Fruit fly (Drosophila melanogaster) whole organism, embryonic: ENCODE data around the gene nudC.

Experiments
- CG10209 ChIP-seq: fragments of 200-800 bp; sonication (Bioruptor generic); optimal IDR thresholded peaks from 3 replicates; lab custom pipeline; 2017; ENCODE audit warnings: missing biosample characterization, mild to moderate bottlenecking, missing genetic modification characterization, missing genetic modification reagents
- CG10979 ChIP-seq: fragments of 200-800 bp; sonication (Bioruptor generic); optimal IDR thresholded peaks from 2 replicates; lab custom pipeline; 2018; ENCODE audit warnings: missing biosample characterization, mild to moderate bottlenecking, missing genetic modification characterization, moderate library complexity
- CG11560 ChIP-seq: fragments of 200-800 bp; sonication (Bioruptor generic); IDR thresholded peaks from 3 replicates; pipeline ENCODE4 v1.3.6; 2022; ENCODE audit warnings: missing biosample characterization, missing genetic modification characterization
- CG11695 ChIP-seq: fragments of 200-800 bp; sonication (Bioruptor generic); IDR thresholded peaks from 3 replicates; pipeline ENCODE4 v1.3.6; 2022; ENCODE audit warnings: missing biosample characterization, missing genetic modification characterization
- CG11696 ChIP-seq: fragments of 200-800 bp; sonication (Bioruptor generic); IDR thresholded peaks from 2 replicates; pipeline ENCODE4 v1.3.6; 2022; ENCODE audit warnings: missing biosample characterization, missing genetic modification characterization
- CG13624 ChIP-seq: fragments of 200-800 bp; sonication (Bioruptor generic); optimal IDR thresholded peaks from 2 replicates; lab custom pipeline; 2016; ENCODE audit warnings: missing biosample characterization, missing genetic modification characterization
- CG14441 ChIP-seq: fragments of 200-800 bp; sonication (Bioruptor generic); IDR thresholded peaks from 2 replicates; pipeline ENCODE4 v1.3.6; 2022; ENCODE audit warnings: missing biosample characterization, missing genetic modification characterization
- CG14860 ChIP-seq: fragments of 200-800 bp; sonication (Bioruptor generic); IDR thresholded peaks from 3 replicates; pipeline ENCODE4 v1.3.6; 2022; ENCODE audit warnings: missing biosample characterization, missing genetic modification characterization; ENCODE audit not compliant: partially characterized antibody
- CG1602 ChIP-seq: fragments of 200-800 bp; sonication (Bioruptor generic); optimal IDR thresholded peaks from 3 replicates; lab custom pipeline; 2016; ENCODE audit warnings: missing biosample characterization, missing genetic modification characterization
- CG1647 ChIP-seq: fragments of 200-800 bp; sonication (Bioruptor generic); optimal IDR thresholded peaks from 3 replicates; lab custom pipeline; 2016; ENCODE audit warnings: missing biosample characterization, missing genetic modification characterization
- CG17359 ChIP-seq: fragments of 200-800 bp; sonication (Bioruptor generic); optimal IDR thresholded peaks from 3 replicates; lab custom pipeline; 2018; ENCODE audit warnings: missing biosample characterization, mild to moderate bottlenecking, missing genetic modification characterization, moderate library complexity
- CG18262 ChIP-seq: fragments of 200-800 bp; optimal IDR thresholded peaks from 3 replicates; lab custom pipeline; 2019; ENCODE audit warnings: missing biosample characterization, mild to moderate bottlenecking, missing genetic modification characterization, moderate library complexity
- CG2712 ChIP-seq: fragments of 200-800 bp; optimal IDR thresholded peaks from 3 replicates; lab custom pipeline; 2019; ENCODE audit warnings: missing biosample characterization, mild to moderate bottlenecking, missing genetic modification characterization, moderate library complexity
- CG32772 ChIP-seq: fragments of 200-800 bp; sonication (Bioruptor generic); IDR thresholded peaks from 2 replicates; pipeline ENCODE4 v1.3.6; 2022; ENCODE audit warnings: missing biosample characterization, missing genetic modification characterization
- CG4360 ChIP-seq: fragments of 200-800 bp; sonication (Bioruptor generic); IDR thresholded peaks from 2 replicates; pipeline ENCODE4 v1.3.6; 2022; ENCODE audit warnings: missing biosample characterization, missing genetic modification characterization
- CG4730 ChIP-seq: fragments of 200-800 bp; sonication (Bioruptor generic); IDR thresholded peaks from 2 replicates; pipeline ENCODE4 v1.3.6; 2022; ENCODE audit warnings: missing biosample characterization, missing genetic modification characterization
- CG4820 ChIP-seq: fragments of 200-800 bp; sonication (Bioruptor generic); optimal IDR thresholded peaks from 3 replicates; lab custom pipeline; 2016; ENCODE audit warnings: missing biosample characterization, missing genetic modification characterization
- CG4854 ChIP-seq: fragments of 200-800 bp; sonication (Bioruptor generic); optimal IDR thresholded peaks from 2 replicates; lab custom pipeline; 2016; ENCODE audit warnings: missing biosample characterization, missing genetic modification characterization, inconsistent platforms
- CG6813 ChIP-seq: fragments of 200-800 bp; sonication (Bioruptor generic); optimal IDR thresholded peaks from 2 replicates; lab custom pipeline; 2017; ENCODE audit warnings: missing biosample characterization, missing genetic modification characterization, mild to moderate bottlenecking, moderate library complexity, missing genetic modification reagents
- CG8290 ChIP-seq, 3 experiments: fragments of 200-800 bp; sonication (Bioruptor generic); optimal IDR thresholded peaks; 2 replicates each; lab custom pipeline; 2016 to 2019; ENCODE audit warnings: missing biosample characterization in 3 of 3, missing genetic modification characterization in 3 of 3, mild to moderate bottlenecking in 2 of 3, moderate library complexity in 1 of 3
- CG8924 ChIP-seq: fragments of 200-800 bp; optimal IDR thresholded peaks from 3 replicates; lab custom pipeline; 2019; ENCODE audit warnings: missing biosample characterization, mild to moderate bottlenecking, missing genetic modification characterization, moderate library complexity
- Dip3 ChIP-seq: fragments of 200-800 bp; sonication (Bioruptor generic); optimal IDR thresholded peaks from 3 replicates; lab custom pipeline; 2016; ENCODE audit warnings: missing biosample characterization, missing genetic modification characterization
- Gug ChIP-seq: fragments of 200-800 bp; sonication (Bioruptor generic); IDR thresholded peaks from 4 replicates; pipeline ENCODE4 v1.3.6; 2022; ENCODE audit warnings: missing biosample characterization, missing genetic modification characterization
- HLH4C ChIP-seq: fragments of 200-800 bp; sonication (Bioruptor generic); IDR thresholded peaks from 3 replicates; pipeline ENCODE4 v1.3.6; 2022; ENCODE audit warnings: missing biosample characterization, missing genetic modification characterization; ENCODE audit not compliant: partially characterized antibody
- Hmr ChIP-seq: fragments of 200-800 bp; sonication (Bioruptor generic); optimal IDR thresholded peaks from 3 replicates; lab custom pipeline; 2017; ENCODE audit warnings: mild to moderate bottlenecking, missing biosample characterization, missing genetic modification reagents, missing genetic modification characterization
- Hsf ChIP-seq: fragments of 200-800 bp; sonication (Bioruptor generic); optimal IDR thresholded peaks from 3 replicates; lab custom pipeline; 2016; ENCODE audit warnings: missing biosample characterization, missing genetic modification characterization
- Kr ChIP-seq: fragments of 200-800 bp; sonication (Bioruptor generic); optimal IDR thresholded peaks from 2 replicates; lab custom pipeline; 2017; ENCODE audit warnings: missing biosample characterization, mild to moderate bottlenecking, missing genetic modification characterization
- Max ChIP-seq: fragments of 200-800 bp; sonication (Bioruptor generic); optimal IDR thresholded peaks from 2 replicates; lab custom pipeline; 2016; ENCODE audit warnings: missing biosample characterization, mild to moderate bottlenecking, missing genetic modification characterization
- NC2β ChIP-seq: fragments of 200-800 bp; sonication (Bioruptor generic); optimal IDR thresholded peaks from 2 replicates; lab custom pipeline; 2016; ENCODE audit warnings: missing biosample characterization, missing genetic modification characterization
- Oli ChIP-seq: fragments of 200-800 bp; sonication (Bioruptor generic); optimal IDR thresholded peaks from 2 replicates; lab custom pipeline; 2018; ENCODE audit warnings: missing biosample characterization, mild to moderate bottlenecking, missing genetic modification characterization, moderate library complexity
- PHDP ChIP-seq: fragments of 200-800 bp; sonication (Bioruptor generic); optimal IDR thresholded peaks from 3 replicates; lab custom pipeline; 2018; ENCODE audit warnings: missing biosample characterization, mild to moderate bottlenecking, missing genetic modification characterization, moderate library complexity
- Pdp1 ChIP-seq, 2 experiments: fragments of 200-800 bp; sonication (Bioruptor generic); optimal IDR thresholded peaks; 3 replicates each; lab custom pipeline; 2016; ENCODE audit warnings: missing biosample characterization in 2 of 2, missing genetic modification characterization in 2 of 2, mild to moderate bottlenecking in 1 of 2, moderate library complexity in 1 of 2
- Ptx1 ChIP-seq: fragments of 200-800 bp; sonication (Bioruptor generic); IDR thresholded peaks from 2 replicates; pipeline ENCODE4 v1.3.6; 2022; ENCODE audit warnings: missing biosample characterization, missing genetic modification characterization
- ap ChIP-seq: fragments of 200-800 bp; sonication (Bioruptor generic); IDR thresholded peaks from 2 replicates; pipeline ENCODE4 v1.3.6; 2022; ENCODE audit warnings: missing biosample characterization, missing genetic modification characterization
- dmrt99B ChIP-seq: fragments of 200-800 bp; sonication (Bioruptor generic); optimal IDR thresholded peaks from 2 replicates; lab custom pipeline; 2018; ENCODE audit warnings: missing biosample characterization, mild to moderate bottlenecking, missing genetic modification characterization, moderate library complexity
- ems ChIP-seq: fragments of 200-800 bp; sonication (Bioruptor generic); optimal IDR thresholded peaks from 3 replicates; lab custom pipeline; 2016; ENCODE audit warnings: missing biosample characterization, missing genetic modification characterization
- gem ChIP-seq: fragments of 200-800 bp; sonication (Bioruptor generic); optimal IDR thresholded peaks from 2 replicates; lab custom pipeline; 2019; ENCODE audit warnings: missing biosample characterization, mild to moderate bottlenecking, missing genetic modification characterization, moderate library complexity
- ind ChIP-seq: fragments of 200-800 bp; sonication (Bioruptor generic); optimal IDR thresholded peaks from 3 replicates; lab custom pipeline; 2016; ENCODE audit warnings: missing biosample characterization, missing genetic modification characterization
- jumu ChIP-seq: fragments of 200-800 bp; sonication (Bioruptor generic); optimal IDR thresholded peaks from 3 replicates; lab custom pipeline; 2016; ENCODE audit warnings: missing biosample characterization, missing genetic modification characterization
- lola ChIP-seq, 3 experiments: fragments of >200 bp in 2 of 3; fragments of 200-800 bp in 1 of 3; sonication (Bioruptor generic) in 1 of 3; optimal IDR thresholded peaks; 2 replicates each; lab custom pipeline; 2017 to 2019; ENCODE audit warnings: missing biosample characterization in 3 of 3, missing genetic modification characterization in 3 of 3, mild to moderate bottlenecking in 1 of 3, moderate library complexity in 1 of 3
- mld ChIP-seq: fragments of 200-800 bp; sonication (Bioruptor generic); IDR thresholded peaks from 3 replicates; pipeline ENCODE4 v1.3.6; 2022; ENCODE audit warnings: missing biosample characterization, missing genetic modification characterization; ENCODE audit not compliant: partially characterized antibody
- pan ChIP-seq, 4 experiments: fragments of >200 bp in 3 of 4; fragments of 200-800 bp in 1 of 4; sonication (Bioruptor generic) in 1 of 4; optimal IDR thresholded peaks in 3 of 4; IDR thresholded peaks in 1 of 4; 2 replicates each; pipeline versions ENCODE4 v1.3.6 to Lab custom; 2017 to 2022; ENCODE audit warnings: missing biosample characterization in 2 of 4, missing genetic modification characterization in 2 of 4, mixed read lengths in 1 of 4
- pum ChIP-seq: fragments of 200-800 bp; sonication (Bioruptor generic); optimal IDR thresholded peaks from 2 replicates; lab custom pipeline; 2016; ENCODE audit warnings: missing biosample characterization, missing genetic modification characterization
- sd ChIP-seq: fragments of 200-800 bp; sonication (Bioruptor generic); optimal IDR thresholded peaks from 3 replicates; lab custom pipeline; 2018; ENCODE audit warnings: missing biosample characterization, mild to moderate bottlenecking, missing genetic modification characterization, moderate library complexity
- sens ChIP-seq: fragments of 200-800 bp; sonication (Bioruptor generic); peaks from one replicate; lab custom pipeline; 2016; ENCODE audit warnings: missing biosample characterization, missing genetic modification characterization
- tio ChIP-seq: fragments of 200-800 bp; sonication (Bioruptor generic); optimal IDR thresholded peaks from 2 replicates; lab custom pipeline; 2017; ENCODE audit warnings: missing biosample characterization, missing genetic modification characterization, inconsistent platforms
- vvl ChIP-seq: fragments of 200-800 bp; sonication (Bioruptor generic); IDR thresholded peaks from 2 replicates; pipeline ENCODE4 v1.3.6; 2022; ENCODE audit warnings: missing biosample characterization, missing genetic modification characterization

The nudC gene

DNA sequence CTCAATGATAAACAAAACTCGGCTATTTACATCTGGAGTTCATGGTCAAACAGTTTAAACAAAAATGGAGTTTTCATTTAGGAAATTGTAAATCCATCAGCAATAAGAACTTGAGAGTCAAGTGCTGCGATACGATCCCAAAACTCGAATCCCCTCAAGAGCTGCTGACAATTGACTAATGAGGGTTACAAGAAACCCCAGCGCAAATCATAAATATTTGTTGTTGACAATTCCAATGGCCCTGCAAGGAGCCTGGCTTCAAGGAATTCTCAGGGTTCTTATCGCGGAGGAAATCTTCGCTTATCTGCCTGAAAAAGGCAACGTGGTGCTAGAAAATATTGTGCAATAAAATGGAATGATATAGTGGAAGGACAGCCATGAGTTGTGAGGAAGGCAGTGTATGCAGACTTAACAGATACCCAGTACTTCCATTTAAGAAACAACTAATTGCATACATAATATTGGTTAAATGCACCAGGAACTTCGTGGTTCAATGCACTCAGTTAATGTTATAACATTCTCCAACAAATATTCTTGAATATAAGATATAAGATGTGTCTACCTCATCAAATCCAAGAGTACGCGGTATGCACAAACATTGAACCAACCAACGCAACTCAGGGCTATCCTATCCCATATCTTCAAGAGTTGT lies 36.7 kb upstream of the nudC start (continued):
- TF ChIP-seq sens (GFP tag; lab: Kevin White, UChicago): peak; percentile 94
- TF ChIP-seq CG11695 (GFP tag; lab: Robert Waterston, UW): 0 out of 3 replicates have a peak, but pooled peaks have one; percentile 18
- TF ChIP-seq CG32772 (GFP tag; lab: Robert Waterston, UW): no peak
- peak; percentile 36; the same call in 1 of the 2 replicates for TF ChIP-seq CG4730 (GFP tag; lab: Robert Waterston, UW)
- TF ChIP-seq ind (GFP tag; lab: Kevin White, UChicago): peak; percentile 15
- TF ChIP-seq Hsf (GFP tag; lab: Kevin White, UChicago): peak; percentile 29
- 0 out of 2 replicates have a peak, but pooled peaks have one; percentile 21 for TF ChIP-seq CG11696 (GFP tag; lab: Robert Waterston, UW)
- TF ChIP-seq pum (GFP tag; lab: Kevin White, UChicago): peak; percentile 39
- TF ChIP-seq CG4360 (GFP tag; lab: Robert Waterston, UW): 0 out of 2 replicates have a peak, but pooled peaks have one; percentile 34
- TF ChIP-seq vvl: peak; percentile 49; the same call in 1 of the 2 replicates
- peak in 1 of 3 experiments; percentile 44 for TF ChIP-seq lola (GFP tag; optimal IDR thresholded peaks at IDR 0.05; lab: Kevin White, UChicago)
- TF ChIP-seq HLH4C (GFP tag; lab: Robert Waterston, UW): peak; percentile 59; the same call in 2 of the 3 replicates
- TF ChIP-seq pan (optimal IDR thresholded peaks at IDR 0.05; lab: Kevin White, UChicago): peak in 1 of 2 experiments; percentile 78
- peak in 1 of 2 experiments; percentile 44 for TF ChIP-seq pan (GFP tag; optimal IDR thresholded peaks at IDR 0.05 in 1 of 2, IDR thresholded peaks at IDR 0.05 in 1 of 2)
- peak; percentile 25 for TF ChIP-seq CG4820 (GFP tag; lab: Kevin White, UChicago)
- peak; percentile 1 for TF ChIP-seq Hmr (GFP tag; lab: Kevin White, UChicago)
- no peak for TF ChIP-seq mld (GFP tag; lab: Robert Waterston, UW)
- TF ChIP-seq jumu: peak; percentile 14
- TF ChIP-seq CG14860 (GFP tag; lab: Robert Waterston, UW): peak; percentile 53; the same call in 2 of the 3 replicates
- peak; percentile 8 for TF ChIP-seq CG10209
- TF ChIP-seq CG4854 (GFP tag; lab: Kevin White, UChicago): no peak
- TF ChIP-seq CG1647 (GFP tag; lab: Kevin White, UChicago): no peak
- peak; percentile 15 for TF ChIP-seq Kr
- TF ChIP-seq CG14441 (GFP tag; lab: Robert Waterston, UW): 0 out of 2 replicates have a peak, but pooled peaks have one; percentile 44
- TF ChIP-seq CG10979 (tag; lab: Kevin White, UChicago): peak; percentile 76
- TF ChIP-seq Gug: peak; percentile 32; the same call in 1 of the 4 replicates
- peak; percentile 29 for TF ChIP-seq PHDP
- TF ChIP-seq Pdp1 (GFP tag; optimal IDR thresholded peaks at IDR 0.05; lab: Kevin White, UChicago): peak; percentile 44 to 46
- TF ChIP-seq CG1602 (GFP tag; lab: Kevin White, UChicago): peak; percentile 42
- TF ChIP-seq Max: peak; percentile 2
- TF ChIP-seq CG6813 (GFP tag; lab: Kevin White, UChicago): peak; percentile 5
- peak; percentile 66 for TF ChIP-seq CG18262 (tag; lab: Kevin White, UChicago)
- peak; percentile 45 for TF ChIP-seq CG8924 (tag; lab: Kevin White, UChicago)
- TF ChIP-seq ems (GFP tag; lab: Kevin White, UChicago): peak; percentile 6
- TF ChIP-seq CG13624: peak; percentile 6
- peak; percentile 23 for TF ChIP-seq tio (GFP tag; lab: Kevin White, UChicago)
- TF ChIP-seq ap (GFP tag; lab: Robert Waterston, UW): 0 out of 2 replicates have a peak, but pooled peaks have one; percentile 24
- TF ChIP-seq sd (tag; lab: Kevin White, UChicago): no peak
- peak; percentile 50 for TF ChIP-seq Oli (tag; lab: Kevin White, UChicago)
- peak; percentile 41 for TF ChIP-seq dmrt99B (tag; lab: Kevin White, UChicago)
- TF ChIP-seq CG2712 (tag; lab: Kevin White, UChicago): peak; percentile 74
- peak; percentile 28 for TF ChIP-seq NC2β
- peak; percentile 55 for TF ChIP-seq CG17359 (tag; lab: Kevin White, UChicago)
- TF ChIP-seq gem (tag; lab: Kevin White, UChicago): peak; percentile 68
- TF ChIP-seq CG11560 (tag; lab: Robert Waterston, UW): no peak
- TF ChIP-seq Dip3 (GFP tag; lab: Kevin White, UChicago): no peak
- no peak for TF ChIP-seq CG8290 (GFP tag; optimal IDR thresholded peaks at IDR 0.05; lab: Kevin White, UChicago)
- TF ChIP-seq CG8290 (tag; optimal IDR thresholded peaks at IDR 0.05; lab: Kevin White, UChicago): peak in 1 of 2 experiments; percentile 57
- TF ChIP-seq Ptx1 (GFP tag; lab: Robert Waterston, UW): peak; percentile 55
